Worm (Caenorhabditis elegans): ENCODE data around the gene ZC404.2.

- TF ChIP-seq ama-1 (optimal IDR thresholded peaks at IDR 0.05) (no peak), ama-1 (GFP tag; optimal IDR thresholded peaks at IDR 0.05) (no peak), lsl-1 (GFP tag; optimal IDR thresholded peaks at IDR 0.05) (no peak), D2030.7 (GFP tag; IDR thresholded peaks at IDR 0.05) (no peak), ceh-79 (tag; optimal IDR thresholded peaks at IDR 0.05) (no peak), ztf-3 (GFP tag; optimal IDR thresholded peaks at IDR 0.05) (no peak), nhr-80 (tag; optimal IDR thresholded peaks at IDR 0.05) (no peak), lin-40 (tag; optimal IDR thresholded peaks at IDR 0.05) (no peak), snpc-4 (GFP tag; optimal IDR thresholded peaks at IDR 0.05) (no peak), snpc-4 (tag; optimal IDR thresholded peaks at IDR 0.05) (no peak), mes-4 (tag; optimal IDR thresholded peaks at IDR 0.05) (no peak), nfya-2 (GFP tag; IDR thresholded peaks at IDR 0.05) (no peak), nhr-90 (tag; optimal IDR thresholded peaks at IDR 0.05) (no peak), zim-3 (tag; optimal IDR thresholded peaks at IDR 0.05) (no peak)
These were observed 34.5 kb upstream of the ZC404.2 start for ce11 chrV:6753257-6753656.

All from whole organism, young adult.